Fruit fly (Drosophila melanogaster) whole organism, embryonic: ENCODE measurements around the gene kud.

Source experiments
- Bdp1 ChIP-seq: fragments of 200-800 bp; sonication (Bioruptor generic); optimal IDR thresholded peaks from 3 replicates; lab custom pipeline; 2016; ENCODE audit warnings: missing biosample characterization, missing genetic modification characterization
- Blimp-1 ChIP-seq: fragments of 200-800 bp; sonication (Bioruptor generic); optimal IDR thresholded peaks from 3 replicates; lab custom pipeline; 2018; ENCODE audit warnings: missing biosample characterization, missing genetic modification characterization, mild to moderate bottlenecking, moderate library complexity, missing genetic modification reagents
- BtbVII ChIP-seq: fragments of 200-800 bp; sonication (Bioruptor generic); optimal IDR thresholded peaks from 3 replicates; lab custom pipeline; 2017; ENCODE audit warnings: missing biosample characterization, mild to moderate bottlenecking, missing genetic modification characterization
- CG10431 ChIP-seq: fragments of 200-800 bp; sonication (Bioruptor generic); optimal IDR thresholded peaks from 3 replicates; lab custom pipeline; 2018; ENCODE audit warnings: missing biosample characterization, mild to moderate bottlenecking, missing genetic modification characterization
- CG12071 ChIP-seq: fragments of 200-800 bp; sonication (Bioruptor generic); optimal IDR thresholded peaks from 3 replicates; lab custom pipeline; 2018; ENCODE audit warnings: missing biosample characterization, mild to moderate bottlenecking, missing genetic modification characterization
- CG15011 ChIP-seq: fragments of 200-800 bp; sonication (Bioruptor generic); optimal IDR thresholded peaks from 3 replicates; lab custom pipeline; 2018; ENCODE audit warnings: missing biosample characterization, mild to moderate bottlenecking, missing genetic modification characterization
- CG15073 ChIP-seq: fragments of 200-800 bp; sonication (Bioruptor generic); optimal IDR thresholded peaks from 2 replicates; lab custom pipeline; 2016; ENCODE audit warnings: missing biosample characterization, missing genetic modification characterization
- CG1529 ChIP-seq: fragments of 200-800 bp; sonication (Bioruptor generic); optimal IDR thresholded peaks from 3 replicates; lab custom pipeline; 2018; ENCODE audit warnings: missing biosample characterization, missing genetic modification characterization
- CG17359 ChIP-seq: fragments of 200-800 bp; sonication (Bioruptor generic); optimal IDR thresholded peaks from 3 replicates; lab custom pipeline; 2018; ENCODE audit warnings: missing biosample characterization, mild to moderate bottlenecking, missing genetic modification characterization, moderate library complexity
- CG31441 ChIP-seq: fragments of 200-800 bp; sonication (Bioruptor generic); IDR thresholded peaks from 2 replicates; pipeline ENCODE4 v1.3.6; 2022; ENCODE audit warnings: missing biosample characterization, missing genetic modification characterization
- CG34422 ChIP-seq: fragments of 200-800 bp; sonication (Bioruptor generic); IDR thresholded peaks from 3 replicates; pipeline ENCODE4 v1.3.6; 2022; ENCODE audit warnings: missing biosample characterization, missing genetic modification characterization
- CG3726 ChIP-seq: fragments of 200-800 bp; sonication (Bioruptor generic); IDR thresholded peaks from 3 replicates; pipeline ENCODE4, ENCODE4 v1.3.6; 2022; ENCODE audit warnings: missing biosample characterization, missing genetic modification characterization
- CG5953 ChIP-seq: fragments of 200-800 bp; sonication (Bioruptor generic); IDR thresholded peaks from 2 replicates; pipeline ENCODE4 v1.3.6; 2022; ENCODE audit warnings: missing biosample characterization, missing genetic modification characterization
- CG7839 ChIP-seq: fragments of 200-800 bp; sonication (Bioruptor generic); optimal IDR thresholded peaks from 3 replicates; lab custom pipeline; 2018; ENCODE audit warnings: missing biosample characterization, mild to moderate bottlenecking, missing genetic modification characterization, moderate library complexity
- CG8089 ChIP-seq: fragments of 200-800 bp; sonication (Bioruptor generic); optimal IDR thresholded peaks from 3 replicates; lab custom pipeline; 2016; ENCODE audit warnings: missing biosample characterization, missing genetic modification characterization
- CG8359 ChIP-seq: fragments of 200-800 bp; sonication (Bioruptor generic); optimal IDR thresholded peaks from 2 replicates; lab custom pipeline; 2017; ENCODE audit warnings: missing biosample characterization, mild to moderate bottlenecking, missing genetic modification characterization, borderline replicate concordance
- CG8388 ChIP-seq: fragments of 200-800 bp; sonication (Bioruptor generic); optimal IDR thresholded peaks from 2 replicates; lab custom pipeline; 2019; ENCODE audit warnings: missing biosample characterization, mild to moderate bottlenecking, missing genetic modification characterization, moderate library complexity
- D ChIP-seq, 2 experiments: fragments of 200-800 bp in 1 of 2; fragments of >200 bp in 1 of 2; sonication (Bioruptor generic) in 1 of 2; optimal IDR thresholded peaks; 2 replicates in 1 of 2; 3 replicates in 1 of 2; lab custom pipeline; 2017; ENCODE audit warnings: mild to moderate bottlenecking in 1 of 2, missing biosample characterization in 1 of 2, missing genetic modification characterization in 1 of 2, missing genetic modification reagents in 1 of 2
- Dbx ChIP-seq: fragments of 200-800 bp; sonication (Bioruptor generic); IDR thresholded peaks from 3 replicates; pipeline ENCODE4 v1.3.6; 2022; ENCODE audit warnings: missing biosample characterization, missing genetic modification characterization
- Dip3 ChIP-seq: fragments of 200-800 bp; sonication (Bioruptor generic); optimal IDR thresholded peaks from 3 replicates; lab custom pipeline; 2016; ENCODE audit warnings: missing biosample characterization, missing genetic modification characterization
- Dp ChIP-seq: fragments of 200-800 bp; sonication (Bioruptor generic); optimal IDR thresholded peaks from 2 replicates; lab custom pipeline; 2018; ENCODE audit warnings: missing biosample characterization, mild to moderate bottlenecking, missing genetic modification characterization, moderate library complexity
- Fer1 ChIP-seq: fragments of 200-800 bp; sonication (Bioruptor generic); optimal IDR thresholded peaks from 2 replicates; lab custom pipeline; 2017; ENCODE audit warnings: missing biosample characterization, mild to moderate bottlenecking, missing genetic modification characterization
- Fer2 ChIP-seq: fragments of 200-800 bp; sonication (Bioruptor generic); optimal IDR thresholded peaks from 2 replicates; lab custom pipeline; 2018; ENCODE audit warnings: missing biosample characterization, mild to moderate bottlenecking, missing genetic modification characterization, moderate library complexity
- Gsc ChIP-seq: fragments of 200-800 bp; sonication (Bioruptor generic); IDR thresholded peaks from 2 replicates; pipeline ENCODE4 v1.3.6; 2022; ENCODE audit warnings: missing biosample characterization, missing genetic modification characterization
- HHEX ChIP-seq: fragments of 200-800 bp; sonication (Bioruptor generic); optimal IDR thresholded peaks from 3 replicates; lab custom pipeline; 2017; ENCODE audit warnings: missing biosample characterization, mild to moderate bottlenecking, missing genetic modification characterization, missing genetic modification reagents
- HmgD ChIP-seq: fragments of 200-800 bp; sonication (Bioruptor generic); optimal IDR thresholded peaks from 3 replicates; lab custom pipeline; 2016; ENCODE audit warnings: missing biosample characterization, missing genetic modification characterization
- HmgZ ChIP-seq: fragments of 200-800 bp; sonication (Bioruptor generic); optimal IDR thresholded peaks from 2 replicates; lab custom pipeline; 2018; ENCODE audit warnings: missing biosample characterization, mild to moderate bottlenecking, missing genetic modification characterization
- Hsf ChIP-seq: fragments of 200-800 bp; sonication (Bioruptor generic); optimal IDR thresholded peaks from 3 replicates; lab custom pipeline; 2016; ENCODE audit warnings: missing biosample characterization, missing genetic modification characterization
- Meics ChIP-seq: fragments of 200-800 bp; sonication (Bioruptor generic); optimal IDR thresholded peaks from 2 replicates; lab custom pipeline; 2017; ENCODE audit warnings: missing biosample characterization, mild to moderate bottlenecking, missing genetic modification characterization
- Nf-YA ChIP-seq: fragments of 200-800 bp; sonication (Bioruptor generic); IDR thresholded peaks from 2 replicates; pipeline ENCODE4 v1.3.6; 2022; ENCODE audit warnings: missing biosample characterization, missing genetic modification characterization
- NfI ChIP-seq: fragments of 200-800 bp; sonication (Bioruptor generic); optimal IDR thresholded peaks from 3 replicates; lab custom pipeline; 2018; ENCODE audit warnings: missing biosample characterization, mild to moderate bottlenecking, missing genetic modification characterization, moderate library complexity
- YL-1 ChIP-seq: fragments of 200-800 bp; sonication (Bioruptor generic); optimal IDR thresholded peaks from 3 replicates; lab custom pipeline; 2017; ENCODE audit warnings: missing biosample characterization, mild to moderate bottlenecking, missing genetic modification characterization
- ase ChIP-seq: fragments of 200-800 bp; sonication (Bioruptor generic); IDR thresholded peaks from 3 replicates; pipeline ENCODE4 v1.3.6; 2022; ENCODE audit warnings: missing biosample characterization, missing genetic modification characterization
- bbx ChIP-seq: fragments of 200-800 bp; sonication (Bioruptor generic); IDR thresholded peaks from 2 replicates; pipeline ENCODE4 v1.3.6; 2022; ENCODE audit warnings: missing biosample characterization, missing genetic modification characterization; ENCODE audit not compliant: partially characterized antibody
- btn ChIP-seq: fragments of 200-800 bp; sonication (Bioruptor generic); optimal IDR thresholded peaks from 2 replicates; lab custom pipeline; 2016; ENCODE audit warnings: missing biosample characterization, missing genetic modification characterization
- ewg ChIP-seq: fragments of 200-800 bp; sonication (Bioruptor generic); optimal IDR thresholded peaks from 3 replicates; lab custom pipeline; 2017; ENCODE audit warnings: mild to moderate bottlenecking, missing biosample characterization, missing genetic modification reagents, missing genetic modification characterization
- ftz-f1 ChIP-seq: fragments of 200-800 bp; sonication (Bioruptor generic); optimal IDR thresholded peaks from 2 replicates; lab custom pipeline; 2016; ENCODE audit warnings: missing biosample characterization, missing genetic modification characterization
- gsb-n ChIP-seq: fragments of 200-800 bp; sonication (Bioruptor generic); optimal IDR thresholded peaks from 3 replicates; lab custom pipeline; 2018; ENCODE audit warnings: missing biosample characterization, mild to moderate bottlenecking, missing genetic modification characterization
- maf-S ChIP-seq: fragments of 200-800 bp; sonication (Bioruptor generic); optimal IDR thresholded peaks from 2 replicates; lab custom pipeline; 2016; ENCODE audit warnings: missing biosample characterization, missing genetic modification characterization
- ranshi ChIP-seq: fragments of 200-800 bp; sonication (Bioruptor generic); IDR thresholded peaks from 2 replicates; pipeline ENCODE4 v1.3.6; 2022; ENCODE audit warnings: missing biosample characterization, missing genetic modification characterization
- row ChIP-seq: fragments of 200-800 bp; sonication (Bioruptor generic); IDR thresholded peaks from 3 replicates; pipeline ENCODE4 v1.3.6; 2022; ENCODE audit warnings: missing biosample characterization, missing genetic modification characterization
- scrt ChIP-seq: fragments of 200-800 bp; sonication (Bioruptor generic); optimal IDR thresholded peaks from 2 replicates; lab custom pipeline; 2018; ENCODE audit warnings: missing biosample characterization, mild to moderate bottlenecking, missing genetic modification characterization, moderate library complexity
- seq ChIP-seq: fragments of 200-800 bp; sonication (Bioruptor generic); IDR thresholded peaks from 2 replicates; pipeline ENCODE4 v1.3.6; 2022; ENCODE audit warnings: missing biosample characterization, missing genetic modification characterization
- stc ChIP-seq: fragments of 200-800 bp; sonication (Bioruptor generic); IDR thresholded peaks from 2 replicates; pipeline ENCODE4 v1.3.6; 2022; ENCODE audit warnings: missing biosample characterization, missing genetic modification characterization
- tap ChIP-seq: fragments of 200-800 bp; optimal IDR thresholded peaks from 3 replicates; lab custom pipeline; 2019; ENCODE audit warnings: missing biosample characterization, mild to moderate bottlenecking, missing genetic modification characterization, moderate library complexity
- tll ChIP-seq, 2 experiments: fragments of 200-800 bp in 1 of 2; fragments of >200 bp in 1 of 2; sonication (Bioruptor generic) in 1 of 2; optimal IDR thresholded peaks; 2 replicates each; lab custom pipeline; 2017 to 2019; ENCODE audit warnings: missing biosample characterization in 2 of 2, missing genetic modification characterization in 2 of 2, mild to moderate bottlenecking in 1 of 2, moderate library complexity in 1 of 2
- ttk ChIP-seq: fragments of 200-800 bp; sonication (Bioruptor generic); IDR thresholded peaks from 2 replicates; pipeline ENCODE4 v2.1.2; 2022; ENCODE audit warnings: missing biosample characterization, missing genetic modification characterization
- wek ChIP-seq: fragments of 200-800 bp; sonication (Bioruptor generic); optimal IDR thresholded peaks from 3 replicates; lab custom pipeline; 2018; ENCODE audit warnings: missing biosample characterization, mild to moderate bottlenecking, missing genetic modification characterization, moderate library complexity
- zen2 ChIP-seq: fragments of 200-800 bp; sonication (Bioruptor generic); IDR thresholded peaks from 3 replicates; pipeline ENCODE4 v1.3.6; 2022; ENCODE audit warnings: missing biosample characterization, missing genetic modification characterization; ENCODE audit not compliant: partially characterized antibody

The kud gene

dm6 chr3L:16803708-16804350 is 41.0 kb downstream of the kud start (continued):
- peak; percentile 39; the same call in 1 of the 2 replicates for TF ChIP-seq Nf-YA (GFP tag; lab: Robert Waterston, UW)
- no peak for TF ChIP-seq Bdp1 (GFP tag; lab: Kevin White, UChicago)
- no peak for TF ChIP-seq CG8089
- no peak for TF ChIP-seq bbx (GFP tag; lab: Robert Waterston, UW)
- peak; percentile 32 for TF ChIP-seq CG8388 (GFP tag; lab: Kevin White, UChicago)
- TF ChIP-seq CG1529 (GFP tag; lab: Kevin White, UChicago) = peak; percentile 22
- TF ChIP-seq tap (tag; lab: Kevin White, UChicago) = peak; percentile 58
- TF ChIP-seq CG12071 = peak; percentile 85
- TF ChIP-seq CG5953 (GFP tag; lab: Robert Waterston, UW) = peak; percentile 41; the same call in 1 of the 2 replicates
- no peak for TF ChIP-seq ewg (GFP tag; lab: Kevin White, UChicago)
- 0 out of 2 replicates have a peak, but pooled peaks have one; percentile 7 for TF ChIP-seq ttk (GFP tag; lab: Robert Waterston, UW)
- TF ChIP-seq ftz-f1 (GFP tag; lab: Kevin White, UChicago) = peak; percentile 7
- no peak for TF ChIP-seq CG15073 (GFP tag; lab: Kevin White, UChicago)
- peak; percentile 47; the same call in 1 of the 3 replicates for TF ChIP-seq Dbx (GFP tag; lab: Robert Waterston, UW)
- TF ChIP-seq scrt = peak; percentile 5
- no peak for TF ChIP-seq ase (GFP tag; lab: Robert Waterston, UW)
- TF ChIP-seq btn = peak; percentile 24
- no peak for TF ChIP-seq gsb-n (tag; lab: Kevin White, UChicago)
- TF ChIP-seq Gsc (GFP tag; lab: Robert Waterston, UW) = no peak
- peak; percentile 2 for TF ChIP-seq Meics
- no peak for TF ChIP-seq maf-S
- no peak for TF ChIP-seq YL-1 (GFP tag; lab: Kevin White, UChicago)
- no peak for TF ChIP-seq row (GFP tag; lab: Robert Waterston, UW)
- TF ChIP-seq CG31441 (GFP tag; lab: Robert Waterston, UW) = peak; percentile 54
- peak; percentile 4 for TF ChIP-seq Blimp-1
- TF ChIP-seq seq (GFP tag; lab: Robert Waterston, UW) = no peak
- no peak for TF ChIP-seq Dp (GFP tag; lab: Kevin White, UChicago)
- TF ChIP-seq BtbVII (GFP tag; lab: Kevin White, UChicago) = peak; percentile 72
- no peak for TF ChIP-seq zen2
- TF ChIP-seq HmgD (GFP tag; lab: Kevin White, UChicago) = no peak
- peak; percentile 34 for TF ChIP-seq Fer1 (GFP tag; lab: Kevin White, UChicago)
- peak; percentile 31; the same call in 1 of the 2 replicates for TF ChIP-seq stc (GFP tag; lab: Robert Waterston, UW)
- peak; percentile 41 for TF ChIP-seq CG8359 (GFP tag; lab: Kevin White, UChicago)
- TF ChIP-seq D (optimal IDR thresholded peaks at IDR 0.05; lab: Kevin White, UChicago) = no peak
- no peak for TF ChIP-seq D (GFP tag; optimal IDR thresholded peaks at IDR 0.05; lab: Kevin White, UChicago)
- TF ChIP-seq CG34422 (GFP tag; lab: Robert Waterston, UW) = peak; percentile 38; the same call in 1 of the 3 replicates
- TF ChIP-seq Fer2 = peak; percentile 44
- TF ChIP-seq tll (GFP tag; optimal IDR thresholded peaks at IDR 0.05; lab: Kevin White, UChicago) = no peak
- no peak for TF ChIP-seq CG3726 (GFP tag; lab: Robert Waterston, UW)
- peak; percentile 52 for TF ChIP-seq CG10431
- peak; percentile 38 for TF ChIP-seq NfI
- TF ChIP-seq CG15011 (GFP tag; lab: Kevin White, UChicago) = peak; percentile 28
- peak; percentile 55 for TF ChIP-seq CG7839 (tag; lab: Kevin White, UChicago)
- TF ChIP-seq HmgZ (tag; lab: Kevin White, UChicago) = peak; percentile 36
- peak; percentile 41 for TF ChIP-seq CG17359 (tag; lab: Kevin White, UChicago)
- TF ChIP-seq Hsf (GFP tag; lab: Kevin White, UChicago) = no peak
- peak; percentile 21; the same call in 1 of the 2 replicates for TF ChIP-seq ranshi
- peak; percentile 59 for TF ChIP-seq HHEX (GFP tag; lab: Kevin White, UChicago)
- TF ChIP-seq Dip3 = no peak
- TF ChIP-seq wek (GFP tag; lab: Kevin White, UChicago) = peak; percentile 37
